Fruit fly (Drosophila melanogaster): ENCODE results near the gene lark.

- no peak for TF ChIP-seq rn (GFP tag; IDR thresholded peaks at IDR 0.05)
- no peak for TF ChIP-seq Pif1A (GFP tag; optimal IDR thresholded peaks at IDR 0.05)
- no peak; the same call in 1 of the 2 replicates for TF ChIP-seq CG32121 (GFP tag; IDR thresholded peaks at IDR 0.05)
- no peak for TF ChIP-seq EcR (GFP tag; optimal IDR thresholded peaks at IDR 0.05)
- no peak for TF ChIP-seq CG34367 (tag; optimal IDR thresholded peaks at IDR 0.05)
- TF ChIP-seq fd96Ca (GFP tag; IDR thresholded peaks at IDR 0.05): no peak; the same call in 2 of the 3 replicates
- TF ChIP-seq CG8301 (tag; optimal IDR thresholded peaks at IDR 0.05): no peak
- no peak for TF ChIP-seq CG8159 (tag; optimal IDR thresholded peaks at IDR 0.05)
- TF ChIP-seq Ets98B (GFP tag; IDR thresholded peaks at IDR 0.05): peak; percentile 5; the same call in 1 of the 2 replicates
- no peak for TF ChIP-seq CG14655 (GFP tag; optimal IDR thresholded peaks at IDR 0.05)
Observed at dm6 chr3L:7359827-7360323, 20.8 kb downstream of the lark start, which contains the start of gene pst.
